Worm (Caenorhabditis elegans) whole organism, L4 larva: ENCODE results near the gene srh-41.

Source experiments
- F10B5.3 ChIP-seq: sonication (generic microtip); optimal IDR thresholded peaks from 2 replicates; lab custom pipeline; 2016; ENCODE audit warnings: mild to moderate bottlenecking, missing genetic modification characterization, missing compliant biosample characterization
- F26F4.8 ChIP-seq: fragments of 200-800 bp; sonication (Bioruptor generic); conservative IDR thresholded peaks from 2 replicates; pipeline ENCODE4 v1.3.6; 2022; ENCODE audit warnings: missing genetic modification characterization, missing compliant biosample characterization
- R02D3.7 ChIP-seq: fragments of 150-350 bp; sonication (generic microtip); optimal IDR thresholded peaks from 3 replicates; lab custom pipeline; 2014; ENCODE audit warnings: missing biosample characterization, missing genetic modification characterization
- T26A8.4 ChIP-seq: fragments of 200-800 bp; sonication (Bioruptor generic); IDR thresholded peaks from 2 replicates; pipeline ENCODE4 v1.3.6; 2022; ENCODE audit warnings: missing genetic modification characterization, missing compliant biosample characterization
- Y48G9A.11 ChIP-seq: fragments of 200-800 bp; sonication (Bioruptor generic); IDR thresholded peaks from 2 replicates; pipeline ENCODE4 v1.3.6; 2022; ENCODE audit warnings: missing genetic modification reagents, missing genetic modification characterization, missing compliant biosample characterization
- Y75B8A.6 ChIP-seq: fragments of 200-800 bp; sonication (Bioruptor generic); IDR thresholded peaks from 2 replicates; pipeline ENCODE4 v1.3.6; 2022; ENCODE audit warnings: missing genetic modification reagents, missing genetic modification characterization, missing compliant biosample characterization
- ZK337.2 ChIP-seq: fragments of 200-800 bp; sonication (Bioruptor generic); IDR thresholded peaks from 2 replicates; pipeline ENCODE4 v1.3.6; 2022; ENCODE audit warnings: missing genetic modification reagents, missing genetic modification characterization, missing compliant biosample characterization
- ZK546.5 ChIP-seq, 2 experiments: sonication (generic microtip); optimal IDR thresholded peaks; 2 replicates each; lab custom pipeline; 2017; ENCODE audit warnings: missing biosample characterization in 2 of 2, missing genetic modification characterization in 2 of 2
- aha-1 ChIP-seq: fragments of 150-350 bp; peaks from one replicate; lab custom pipeline; 2014; ENCODE audit warnings: missing biosample characterization, missing genetic modification characterization
- ama-1 ChIP-seq: fragments of 150-350 bp; optimal IDR thresholded peaks from 2 replicates; lab custom pipeline; 2014; ENCODE audit warnings: inconsistent platforms, mixed read lengths
- arid-1 ChIP-seq: fragments of 200-800 bp; sonication (Bioruptor generic); conservative IDR thresholded peaks from 2 replicates; pipeline ENCODE4 v1.3.6; 2022; ENCODE audit warnings: missing genetic modification reagents, missing genetic modification characterization, missing compliant biosample characterization
- ceh-28 ChIP-seq: fragments of 150-350 bp; optimal IDR thresholded peaks from 2 replicates; lab custom pipeline; 2014; ENCODE audit warnings: missing biosample characterization, missing genetic modification reagents, missing genetic modification characterization
- ceh-82 ChIP-seq: sonication (generic microtip); optimal IDR thresholded peaks from 2 replicates; lab custom pipeline; 2017; ENCODE audit warnings: missing biosample characterization, missing genetic modification characterization
- cey-2 ChIP-seq: sonication (generic microtip); optimal IDR thresholded peaks from 3 replicates; lab custom pipeline; 2017; ENCODE audit warnings: missing genetic modification characterization, mild to moderate bottlenecking, missing compliant biosample characterization, antibody characterized with exemption, borderline replicate concordance; ENCODE audit not compliant: insufficient read depth
- daf-12 ChIP-seq: fragments of 150-350 bp; optimal IDR thresholded peaks from 2 replicates; lab custom pipeline; 2014; ENCODE audit warnings: missing biosample characterization, missing genetic modification reagents, missing genetic modification characterization
- dmd-8 ChIP-seq: fragments of 200-800 bp; sonication (Bioruptor generic); IDR thresholded peaks from 2 replicates; pipeline ENCODE4 v1.3.6; 2022; ENCODE audit warnings: missing genetic modification characterization, missing compliant biosample characterization
- dmd-9 ChIP-seq: fragments of 200-800 bp; sonication (Bioruptor generic); IDR thresholded peaks from 2 replicates; pipeline ENCODE4 v1.3.6; 2022; ENCODE audit warnings: missing genetic modification reagents, missing genetic modification characterization, missing compliant biosample characterization
- fkh-10 ChIP-seq: fragments of 150-350 bp; optimal IDR thresholded peaks from 2 replicates; lab custom pipeline; 2014; ENCODE audit warnings: missing biosample characterization, missing genetic modification reagents, missing genetic modification characterization
- fos-1 ChIP-seq: fragments of 150-350 bp; optimal IDR thresholded peaks from 2 replicates; lab custom pipeline; 2014; ENCODE audit warnings: missing biosample characterization, missing genetic modification characterization
- gei-8 ChIP-seq: fragments of 200-800 bp; sonication (Bioruptor generic); optimal IDR thresholded peaks from 2 replicates; lab custom pipeline; 2018; ENCODE audit warnings: mild to moderate bottlenecking, missing genetic modification characterization, missing compliant biosample characterization
- lim-7 ChIP-seq: fragments of 200-800 bp; sonication (Bioruptor generic); IDR thresholded peaks from 2 replicates; pipeline ENCODE4 v1.3.6; 2022; ENCODE audit warnings: missing genetic modification characterization, missing compliant biosample characterization
- lin-1 ChIP-seq: fragments of 200-800 bp; sonication (Bioruptor generic); IDR thresholded peaks from 2 replicates; pipeline ENCODE4 v1.3.6; 2022; ENCODE audit warnings: missing genetic modification reagents, missing genetic modification characterization, missing compliant biosample characterization
- lin-15B ChIP-seq: fragments of 150-350 bp; sonication (generic microtip); optimal IDR thresholded peaks from 3 replicates; lab custom pipeline; 2014; ENCODE audit warnings: missing biosample characterization, missing genetic modification characterization
- lir-3 ChIP-seq: sonication (generic microtip); optimal IDR thresholded peaks from 2 replicates; lab custom pipeline; 2016; ENCODE audit warnings: mild to moderate bottlenecking, missing genetic modification characterization, missing compliant biosample characterization
- madf-5 ChIP-seq, 2 experiments: fragments of 200-800 bp; sonication (Bioruptor generic); IDR thresholded peaks; 2 replicates each; pipeline ENCODE4 v1.3.6; 2022; ENCODE audit warnings: missing compliant biosample characterization in 2 of 2, missing genetic modification characterization in 2 of 2
- mdt-29 ChIP-seq: fragments of 200-800 bp; sonication (Bioruptor generic); IDR thresholded peaks from 2 replicates; pipeline ENCODE4 v1.3.6; 2022; ENCODE audit warnings: missing genetic modification reagents, missing genetic modification characterization, missing compliant biosample characterization
- mxl-2 ChIP-seq: fragments of 200-800 bp; sonication (Bioruptor generic); conservative IDR thresholded peaks from 2 replicates; pipeline ENCODE4 v1.3.6; 2022; ENCODE audit warnings: missing genetic modification reagents, missing genetic modification characterization, missing compliant biosample characterization
- nhr-102 ChIP-seq: sonication (generic microtip); optimal IDR thresholded peaks from 2 replicates; lab custom pipeline; 2016; ENCODE audit warnings: mild to moderate bottlenecking, missing genetic modification characterization, moderate library complexity, missing compliant biosample characterization
- nhr-11 ChIP-seq: fragments of 150-350 bp; optimal IDR thresholded peaks from 2 replicates; lab custom pipeline; 2014; ENCODE audit warnings: missing biosample characterization, missing genetic modification characterization
- nhr-25 ChIP-seq: sonication (generic microtip); optimal IDR thresholded peaks from 2 replicates; lab custom pipeline; 2017; ENCODE audit warnings: missing genetic modification characterization, mild to moderate bottlenecking, missing compliant biosample characterization, antibody characterized with exemption, moderate library complexity, borderline replicate concordance; ENCODE audit not compliant: insufficient read depth
- nhr-42 ChIP-seq: fragments of 200-800 bp; sonication (Bioruptor generic); IDR thresholded peaks from 2 replicates; pipeline ENCODE4 v1.3.6; 2022; ENCODE audit warnings: missing genetic modification characterization, missing compliant biosample characterization
- nhr-6 ChIP-seq: fragments of 150-350 bp; optimal IDR thresholded peaks from 2 replicates; lab custom pipeline; 2014; ENCODE audit warnings: missing biosample characterization, missing genetic modification characterization
- nhr-76 ChIP-seq: fragments of 150-350 bp; optimal IDR thresholded peaks from 2 replicates; lab custom pipeline; 2014; ENCODE audit warnings: missing biosample characterization, missing genetic modification characterization
- saeg-2 ChIP-seq: fragments of 200-800 bp; sonication (Bioruptor generic); IDR thresholded peaks from 2 replicates; pipeline ENCODE4 v1.3.6; 2022; ENCODE audit warnings: missing genetic modification reagents, missing genetic modification characterization, missing compliant biosample characterization
- set-16 ChIP-seq: fragments of 200-800 bp; sonication (Bioruptor generic); IDR thresholded peaks from 2 replicates; pipeline ENCODE4 v1.3.6; 2022; ENCODE audit warnings: missing genetic modification reagents, missing genetic modification characterization, missing compliant biosample characterization
- tra-1 ChIP-seq: fragments of 200-800 bp; sonication (Bioruptor generic); IDR thresholded peaks from 2 replicates; pipeline ENCODE4 v1.3.6; 2022; ENCODE audit warnings: missing genetic modification reagents, missing genetic modification characterization, missing compliant biosample characterization
- unc-130 ChIP-seq: sonication (generic microtip); optimal IDR thresholded peaks from 2 replicates; lab custom pipeline; 2016; ENCODE audit warnings: missing genetic modification reagents, missing genetic modification characterization, missing compliant biosample characterization
- vab-7 ChIP-seq: fragments of 200-800 bp; sonication (Bioruptor generic); IDR thresholded peaks from 2 replicates; pipeline ENCODE4 v1.3.6; 2022; ENCODE audit warnings: missing genetic modification reagents, missing genetic modification characterization, missing compliant biosample characterization
- zfp-3 ChIP-seq: fragments of 200-800 bp; sonication (Bioruptor generic); conservative IDR thresholded peaks from 2 replicates; pipeline ENCODE4 v1.3.6; 2022; ENCODE audit warnings: missing genetic modification reagents, missing genetic modification characterization, missing compliant biosample characterization
- ztf-7 ChIP-seq: fragments of 150-350 bp; optimal IDR thresholded peaks from 2 replicates; lab custom pipeline; 2014; ENCODE audit warnings: missing biosample characterization, missing genetic modification characterization

srh-41 gene

DNA sequence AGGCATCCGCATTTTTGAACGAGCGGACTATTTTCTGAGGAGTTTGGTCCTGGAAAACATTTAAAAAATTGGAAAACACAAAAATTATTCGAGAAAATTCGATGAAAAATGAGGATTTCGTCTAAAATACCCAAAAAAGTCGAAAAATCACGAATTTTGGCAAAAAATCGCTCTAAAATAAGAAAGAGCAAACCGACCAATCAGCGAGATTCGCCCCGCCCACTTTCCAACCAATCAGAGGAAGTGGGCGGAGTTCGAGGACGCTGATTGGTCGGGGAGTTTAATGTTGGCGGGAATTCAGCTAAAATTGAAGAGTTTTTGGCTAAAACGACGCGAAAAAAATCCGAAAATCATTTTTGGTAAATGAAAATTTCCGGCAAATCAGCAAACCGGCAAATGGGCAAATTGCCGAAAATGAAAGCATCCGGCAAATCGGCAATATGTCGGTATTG is 18.0 kb downstream of the srh-41 start, which contains the start of gene Y54G11A.1:
Gene Y54G11A.1, minus strand, starts transcription at position 51 of the 452 bp plus-strand sequence.
- TF ChIP-seq vab-7 (GFP tag; lab: Robert Waterston, UW) (no peak), tra-1 (GFP tag; lab: Robert Waterston, UW) (no peak), T26A8.4 (no peak), lim-7 (GFP tag; lab: Robert Waterston, UW) (no peak), ZK546.5 (tag; optimal IDR thresholded peaks at IDR 0.05; lab: Kevin White, UChicago) (no peak), dmd-8 (no peak)

DNA sequence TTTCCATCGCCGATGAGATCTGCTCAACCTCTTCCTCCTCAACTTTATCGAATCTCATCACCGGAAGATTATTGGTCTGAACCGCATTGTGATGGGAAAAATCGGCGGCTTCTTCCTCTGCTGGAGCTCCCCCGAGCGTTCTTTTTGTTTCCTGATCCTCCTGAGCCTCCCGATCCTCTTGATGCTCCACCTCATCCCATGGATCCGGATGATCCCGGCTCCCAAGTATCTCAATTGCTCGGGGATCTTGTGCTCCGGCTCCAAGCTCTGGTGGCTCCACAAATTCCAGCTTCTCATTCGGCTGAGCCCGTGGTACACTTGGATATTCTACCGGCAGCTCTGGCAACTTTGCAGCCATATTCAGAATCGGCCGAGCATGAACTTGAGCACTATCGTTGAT is 29.2 kb downstream of the srh-41 start:
- TF ChIP-seq aha-1 (tag; lab: Kevin White, UChicago) (no peak), nhr-76 (tag; lab: Kevin White, UChicago) (no peak), set-16 (GFP tag; lab: Robert Waterston, UW) (peak; percentile 76)

DNA sequence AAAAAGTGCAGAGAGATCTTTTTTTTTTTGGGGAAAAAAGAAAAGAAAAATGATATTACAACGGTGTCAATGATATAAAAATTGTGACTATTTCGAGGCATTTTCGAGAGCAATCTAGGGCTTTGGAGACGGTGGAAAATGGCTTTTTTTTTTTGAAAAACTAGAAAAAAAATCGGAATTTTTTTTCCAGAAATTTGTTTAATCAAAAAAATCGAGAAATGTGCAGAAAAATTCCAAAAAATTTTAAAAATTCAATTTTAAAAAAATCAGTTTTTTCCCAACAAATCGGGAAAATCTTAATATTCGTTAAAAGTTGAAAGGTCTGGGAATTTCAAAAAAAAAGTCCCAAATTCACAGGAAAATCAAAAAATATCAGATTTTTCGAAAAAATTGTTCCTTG is 30.4 kb downstream of the srh-41 start, which contains the start of gene Y54G11A.19:
Gene Y54G11A.19, minus strand, starts transcription at position 101 of the 400 bp plus-strand sequence.
- no peak for TF ChIP-seq F10B5.3
- TF ChIP-seq madf-5 (GFP tag; IDR thresholded peaks at IDR 0.05; lab: Robert Waterston, UW): no peak
- TF ChIP-seq saeg-2 (GFP tag; lab: Robert Waterston, UW): no peak
- no peak for TF ChIP-seq set-16 (GFP tag; lab: Robert Waterston, UW)
- TF ChIP-seq mxl-2 (GFP tag; lab: Robert Waterston, UW): no peak
- no peak for TF ChIP-seq ama-1 (lab: Kevin White, UChicago)

- no peak for TF ChIP-seq unc-130 (GFP tag; lab: Kevin White, UChicago)
- no peak for TF ChIP-seq daf-12
- peak; percentile 14 for TF ChIP-seq gei-8 (GFP tag; lab: Kevin White, UChicago)
- TF ChIP-seq nhr-42 (GFP tag; lab: Robert Waterston, UW): peak; percentile 41; the same call in 1 of the 2 replicates
Observed at ce11 chrII:14255850-14256249, 31.3 kb downstream of the srh-41 start.

ce11 chrII:14252057-14252456 is 35.1 kb downstream of the srh-41 start, which contains the start of gene Y54G11A.2:
TSS of gene Y54G11A.2 (plus strand) at chrII:14252357.
- no peak for TF ChIP-seq Y48G9A.11 (GFP tag; lab: Robert Waterston, UW)
- TF ChIP-seq T26A8.4: no peak
- no peak for TF ChIP-seq set-16 (GFP tag; lab: Robert Waterston, UW)
- TF ChIP-seq lin-15B: no peak
- no peak for TF ChIP-seq arid-1 (GFP tag; lab: Robert Waterston, UW)
- TF ChIP-seq dmd-9 (GFP tag; lab: Robert Waterston, UW): no peak

ce11 chrII:14251400-14251940 is 35.7 kb downstream of the srh-41 start:
- TF ChIP-seq zfp-3: peak; percentile 92
- TF ChIP-seq cey-2 (tag; lab: Kevin White, UChicago): no peak
- TF ChIP-seq Y75B8A.6 (GFP tag; lab: Robert Waterston, UW): peak; percentile 68
- TF ChIP-seq nhr-11 (tag; lab: Kevin White, UChicago): peak; percentile 31
- TF ChIP-seq nhr-102 (tag; lab: Kevin White, UChicago): peak; percentile 95
- peak; percentile 64 for TF ChIP-seq fos-1 (tag; lab: Kevin White, UChicago)
- no peak for TF ChIP-seq ceh-28 (tag; lab: Kevin White, UChicago)
- TF ChIP-seq lir-3 (tag; lab: Kevin White, UChicago): peak; percentile 79
- TF ChIP-seq R02D3.7 (tag; lab: Kevin White, UChicago): no peak
- TF ChIP-seq lin-1 (GFP tag; lab: Robert Waterston, UW): peak; percentile 63; the same call in 1 of the 2 replicates
- peak; percentile 90 for TF ChIP-seq set-16 (GFP tag; lab: Robert Waterston, UW)
- TF ChIP-seq fkh-10 (GFP tag; lab: Kevin White, UChicago): peak; percentile 47
- no peak for TF ChIP-seq F26F4.8 (GFP tag; lab: Robert Waterston, UW)
- peak; percentile 69; the same call in 1 of the 2 replicates for TF ChIP-seq tra-1 (GFP tag; lab: Robert Waterston, UW)
- TF ChIP-seq nhr-76 (tag; lab: Kevin White, UChicago): no peak
- TF ChIP-seq nhr-25 (tag; lab: Kevin White, UChicago): peak; percentile 77
- no peak for TF ChIP-seq ztf-7
- peak; percentile 54; the same call in 1 of the 2 replicates for TF ChIP-seq mdt-29 (GFP tag; lab: Robert Waterston, UW)
- TF ChIP-seq lim-7 (GFP tag; lab: Robert Waterston, UW): peak; percentile 53; the same call in 1 of the 2 replicates
- no peak for TF ChIP-seq dmd-9 (GFP tag; lab: Robert Waterston, UW)
- no peak for TF ChIP-seq ZK337.2 (GFP tag; lab: Robert Waterston, UW)
- TF ChIP-seq gei-8 (GFP tag; lab: Kevin White, UChicago): peak; percentile 80
- peak; percentile 82 for TF ChIP-seq nhr-6 (tag; lab: Kevin White, UChicago)
- TF ChIP-seq daf-12: no peak
- TF ChIP-seq ceh-82 (tag; lab: Kevin White, UChicago): peak; percentile 26
